Worm (Caenorhabditis elegans) whole organism, L2 larva: ENCODE results near the gene H32C10.1.

Experiments
- gmeb-1 ChIP-seq: fragments of 150-350 bp; optimal IDR thresholded peaks from 2 replicates; lab custom pipeline; 2014; ENCODE audit warnings: missing biosample characterization, missing genetic modification characterization
- nhr-237 ChIP-seq: fragments of 150-350 bp; optimal IDR thresholded peaks from 2 replicates; lab custom pipeline; 2014; ENCODE audit warnings: missing biosample characterization, missing genetic modification characterization

ce11 chrIV:5902730-5903129 lies 31.4 kb upstream of the H32C10.1 start:
- TF ChIP-seq nhr-237 (tag; lab: Kevin White, UChicago) (no peak), gmeb-1 (tag; lab: Kevin White, UChicago) (no peak)
